Worm (Caenorhabditis elegans): ENCODE data around the gene srz-67.

- no peak for TF ChIP-seq ceh-16 (tag; optimal IDR thresholded peaks at IDR 0.05)
- TF ChIP-seq fkh-10 (GFP tag; optimal IDR thresholded peaks at IDR 0.05), result no peak
- TF ChIP-seq pha-4 (tag; optimal IDR thresholded peaks at IDR 0.05), result no peak
- no peak for TF ChIP-seq nhr-12 (tag; optimal IDR thresholded peaks at IDR 0.05)
- no peak for TF ChIP-seq ztf-11 (tag; optimal IDR thresholded peaks at IDR 0.05)
- no peak for TF ChIP-seq mdl-1 (tag; optimal IDR thresholded peaks at IDR 0.05)
Measured at ce11 chrII:3203415-3203814, 33.5 kb downstream of the srz-67 start, which contains the start of gene sri-50.

Measured in whole organism, L3 larva.